Worm (Caenorhabditis elegans): ENCODE data around the gene srab-9.

The srab-9 gene

DNA sequence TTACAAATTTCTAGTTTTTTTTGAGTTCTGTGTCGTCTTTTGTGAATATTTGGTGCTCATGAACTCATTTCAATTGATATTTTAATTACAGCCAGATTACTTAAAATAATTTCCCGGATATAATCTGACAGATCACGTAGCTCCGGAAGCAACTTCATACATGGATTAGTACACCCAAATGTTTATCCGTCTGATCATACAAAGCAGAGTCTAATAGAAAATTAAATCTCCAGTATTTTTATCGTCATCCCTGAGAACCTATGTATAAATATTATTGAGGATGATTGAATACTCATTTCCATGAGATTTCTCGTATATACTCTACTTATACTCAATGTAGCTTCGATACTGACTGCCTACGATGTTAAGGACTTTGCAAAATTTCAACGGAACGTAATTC lies 16.2 kb downstream of the srab-9 start, which contains the start of gene Y73C8C.12:
Gene Y73C8C.12, plus strand, starts transcription at position 301 of the 400 bp plus-strand sequence.
- TF ChIP-seq nhr-10 (tag; optimal IDR thresholded peaks at IDR 0.05) (no peak), elt-1 (tag; optimal IDR thresholded peaks at IDR 0.05) (no peak), gmeb-1 (tag; optimal IDR thresholded peaks at IDR 0.05) (no peak), nhr-11 (tag; optimal IDR thresholded peaks at IDR 0.05) (no peak), lin-13 (GFP tag; optimal IDR thresholded peaks at IDR 0.05) (no peak), mdl-1 (tag; optimal IDR thresholded peaks at IDR 0.05) (no peak), ztf-1 (GFP tag; conservative IDR thresholded peaks at IDR 0.05) (no peak), elt-3 (tag; optimal IDR thresholded peaks at IDR 0.05) (no peak), nhr-12 (tag; optimal IDR thresholded peaks at IDR 0.05) (no peak), fos-1 (tag; optimal IDR thresholded peaks at IDR 0.05) (no peak), peb-1 (tag; optimal IDR thresholded peaks at IDR 0.05) (no peak)

DNA sequence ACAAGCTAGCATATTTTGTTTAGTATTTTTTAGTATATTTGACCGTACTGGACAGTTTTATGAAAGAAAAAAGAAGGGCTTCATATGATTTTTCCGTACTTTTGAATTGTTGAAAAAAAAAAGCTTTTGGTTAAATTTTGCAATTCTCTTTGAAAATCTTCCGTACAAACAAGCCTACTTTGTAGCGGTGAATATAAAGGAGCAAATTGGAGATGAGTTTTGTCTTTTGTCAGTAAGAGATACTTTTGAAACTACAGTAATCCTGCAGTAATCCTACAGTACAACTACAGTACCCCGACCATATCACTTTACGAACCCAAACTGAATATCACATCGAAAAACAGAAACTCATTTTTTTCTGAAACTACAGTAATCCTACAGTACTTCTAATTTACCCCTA lies 18.7 kb downstream of the srab-9 start:
- TF ChIP-seq mdl-1 (tag; optimal IDR thresholded peaks at IDR 0.05) (no peak), unc-62 (GFP tag; optimal IDR thresholded peaks at IDR 0.05) (no peak), nhr-21 (tag; optimal IDR thresholded peaks at IDR 0.05) (no peak), F13H6.1 (tag; optimal IDR thresholded peaks at IDR 0.05) (no peak), nhr-129 (tag; optimal IDR thresholded peaks at IDR 0.05) (no peak)

- no peak for TF ChIP-seq unc-55 (GFP tag; optimal IDR thresholded peaks at IDR 0.05)
- no peak for TF ChIP-seq ztf-4 (tag; optimal IDR thresholded peaks at IDR 0.05)
- TF ChIP-seq ceh-16 (tag; optimal IDR thresholded peaks at IDR 0.05): no peak
- no peak for TF ChIP-seq aly-2 (tag; optimal IDR thresholded peaks at IDR 0.05)
- no peak for TF ChIP-seq nhr-11 (tag; optimal IDR thresholded peaks at IDR 0.05)
- no peak for TF ChIP-seq lin-11 (tag; optimal IDR thresholded peaks at IDR 0.05)
- TF ChIP-seq lin-39 (tag; optimal IDR thresholded peaks at IDR 0.05): no peak
- TF ChIP-seq mab-5 (tag; optimal IDR thresholded peaks at IDR 0.05): no peak
- no peak for TF ChIP-seq Y55F3AM.14 (GFP tag; optimal IDR thresholded peaks at IDR 0.05)
Measured at ce11 chrV:3121743-3122142, 19.3 kb downstream of the srab-9 start, which contains the start of gene srt-56. srt-56 (minus strand) TSS chrV:3121843.

- TF ChIP-seq ZK546.5 (tag; optimal IDR thresholded peaks at IDR 0.05) (no peak), ceh-16 (tag; optimal IDR thresholded peaks at IDR 0.05) (no peak), nhr-23 (tag; optimal IDR thresholded peaks at IDR 0.05) (no peak), ztf-1 (GFP tag; conservative IDR thresholded peaks at IDR 0.05) (no peak), zag-1 (tag; optimal IDR thresholded peaks at IDR 0.05) (no peak), nhr-25 (tag; optimal IDR thresholded peaks at IDR 0.05) (no peak), aly-2 (tag; optimal IDR thresholded peaks at IDR 0.05) (no peak), nhr-12 (tag; optimal IDR thresholded peaks at IDR 0.05) (no peak), snpc-4 (tag; optimal IDR thresholded peaks at IDR 0.05) (no peak)
Measured at ce11 chrV:3119185-3119584, 21.9 kb downstream of the srab-9 start.

DNA sequence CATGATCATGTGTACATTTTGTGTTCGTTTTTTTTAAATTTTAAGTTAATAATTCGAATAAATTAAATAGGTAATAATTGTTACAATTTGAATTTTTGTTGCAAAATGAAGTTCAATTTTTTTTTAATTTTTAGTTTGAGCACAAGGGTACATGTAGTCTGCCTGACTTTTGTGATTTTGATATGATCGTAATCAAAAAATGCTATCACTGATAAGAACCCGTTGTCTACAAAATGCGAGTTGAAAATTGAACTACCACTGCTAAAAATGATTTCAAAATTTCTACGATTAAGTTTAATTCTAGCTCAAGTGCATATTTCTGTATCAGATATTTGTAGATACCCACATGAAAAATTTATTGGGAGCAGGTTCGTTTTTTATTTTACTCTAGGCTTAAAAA lies 22.9 kb downstream of the srab-9 start, which contains the start of gene clec-210:
Gene clec-210, plus strand, starts transcription at position 211 of the 400 bp plus-strand sequence.
- TF ChIP-seq fos-1 (tag; optimal IDR thresholded peaks at IDR 0.05) (peak; percentile 28), ama-1 (optimal IDR thresholded peaks at IDR 0.05) (no peak)

DNA sequence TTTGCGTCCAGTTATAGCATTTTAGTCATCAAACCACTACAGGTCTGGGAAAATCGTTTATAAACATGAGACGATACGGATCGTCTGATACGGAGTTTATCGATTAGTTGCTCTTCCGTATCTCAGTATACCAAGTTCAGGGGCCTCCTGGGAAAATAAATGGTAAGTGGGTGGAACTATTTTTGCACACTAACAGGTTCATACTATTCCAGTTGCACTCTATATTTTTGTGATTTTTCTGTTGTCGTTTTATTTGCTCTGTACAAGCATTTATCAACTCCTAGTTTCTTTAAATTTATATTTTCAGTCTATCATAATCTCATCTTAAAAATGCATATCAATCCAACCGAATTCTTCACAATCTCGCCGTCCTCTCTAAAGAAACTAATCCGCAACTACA lies 26.1 kb downstream of the srab-9 start, which contains the start of gene Y73C8C.3:
Gene Y73C8C.3, plus strand, starts transcription at position 301 of the 400 bp plus-strand sequence.
- TF ChIP-seq crh-2 (tag; optimal IDR thresholded peaks at IDR 0.05): no peak
- TF ChIP-seq ztf-4 (tag; optimal IDR thresholded peaks at IDR 0.05): no peak
- no peak for TF ChIP-seq mbf-1 (tag; optimal IDR thresholded peaks at IDR 0.05)

ce11 chrV:3113751-3114150 lies 27.3 kb downstream of the srab-9 start, which contains the start of gene Y73C8C.8:
Y73C8C.8 (minus strand) TSS chrV:3113851.
- TF ChIP-seq lin-39 (tag; optimal IDR thresholded peaks at IDR 0.05): no peak
- no peak for TF ChIP-seq nhr-21 (tag; optimal IDR thresholded peaks at IDR 0.05)
- no peak for TF ChIP-seq nhr-10 (tag; optimal IDR thresholded peaks at IDR 0.05)
- no peak for TF ChIP-seq dmd-4 (tag; optimal IDR thresholded peaks at IDR 0.05)
- no peak for TF ChIP-seq mdl-1 (tag; optimal IDR thresholded peaks at IDR 0.05)
- TF ChIP-seq blmp-1 (tag; optimal IDR thresholded peaks at IDR 0.05; ENCODE audit: insufficient read depth): no peak
- no peak for TF ChIP-seq fos-1 (tag; optimal IDR thresholded peaks at IDR 0.05)
- TF ChIP-seq ZK546.5 (tag; optimal IDR thresholded peaks at IDR 0.05): no peak
- TF ChIP-seq ztf-11 (tag; optimal IDR thresholded peaks at IDR 0.05): no peak
- no peak for TF ChIP-seq snpc-4 (tag; optimal IDR thresholded peaks at IDR 0.05)
- no peak for TF ChIP-seq lsy-2 (tag; optimal IDR thresholded peaks at IDR 0.05)
- TF ChIP-seq ceh-82 (tag; optimal IDR thresholded peaks at IDR 0.05): no peak
- no peak for TF ChIP-seq sem-4 (tag; optimal IDR thresholded peaks at IDR 0.05)
- no peak for TF ChIP-seq peb-1 (tag; optimal IDR thresholded peaks at IDR 0.05)

All from whole organism, L2 larva.